Worm (Caenorhabditis elegans): ENCODE data around the gene utp-20.

- TF ChIP-seq pqm-1 (tag; optimal IDR thresholded peaks at IDR 0.05): no peak
- TF ChIP-seq nhr-237 (tag; optimal IDR thresholded peaks at IDR 0.05): no peak
- TF ChIP-seq hlh-30 (tag; optimal IDR thresholded peaks at IDR 0.05; ENCODE audit: insufficient read depth): no peak
- no peak for TF ChIP-seq mep-1 (tag; optimal IDR thresholded peaks at IDR 0.05)
- no peak for TF ChIP-seq dpl-1 (GFP tag; optimal IDR thresholded peaks at IDR 0.05)
- no peak for TF ChIP-seq lin-15B (tag; optimal IDR thresholded peaks at IDR 0.05)
- no peak for TF ChIP-seq Y5F2A.4 (GFP tag; optimal IDR thresholded peaks at IDR 0.05)
- no peak for TF ChIP-seq mxl-2 (GFP tag; conservative IDR thresholded peaks at IDR 0.05)
Observed at ce11 chrII:6498609-6499008, 37.6 kb upstream of the utp-20 start.
